Worm (Caenorhabditis elegans): ENCODE data around the gene cct-7.

Gene cct-7

DNA sequence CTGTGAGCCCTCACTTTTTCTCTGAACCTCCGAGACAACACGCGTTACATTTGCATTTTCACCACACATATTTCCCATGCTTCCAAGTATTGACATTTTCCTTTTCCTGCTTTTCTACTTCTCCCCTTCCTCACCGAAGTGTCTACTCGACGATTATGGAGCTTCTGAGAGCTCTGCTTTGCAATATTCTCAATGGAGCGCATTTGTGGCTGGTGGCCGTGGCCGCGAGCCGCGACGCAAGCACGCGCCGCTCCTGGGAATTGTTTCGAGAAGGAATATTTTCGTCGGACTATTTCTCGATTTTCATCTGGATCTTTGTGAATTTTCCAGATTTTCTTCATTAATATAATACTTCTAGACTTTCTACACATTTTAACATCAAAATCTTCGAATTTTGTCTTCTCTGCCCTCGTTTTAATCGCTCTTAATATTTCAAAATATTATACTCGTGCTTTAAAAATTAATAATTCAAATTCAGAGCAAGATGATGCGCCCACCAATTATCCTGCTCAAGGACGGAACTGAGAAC is at the start of gene cct-7, which contains the start of gene T10B5.4:
Gene cct-7 (plus strand): TSS at position 479 of the 529 bp plus-strand sequence.
Gene T10B5.4 (minus strand): TSS at position 40 of the 529 bp plus-strand sequence.
- peak; percentile 61 for TF ChIP-seq pros-1 (tag; optimal IDR thresholded peaks at IDR 0.05)
- TF ChIP-seq dve-1 (tag; optimal IDR thresholded peaks at IDR 0.05) = peak; percentile 58
- peak; percentile 71 for TF ChIP-seq madf-2 (tag; optimal IDR thresholded peaks at IDR 0.05)
- TF ChIP-seq C08G9.2 (tag; optimal IDR thresholded peaks at IDR 0.05) = peak; percentile 78
- no peak for TF ChIP-seq ceh-24 (tag; optimal IDR thresholded peaks at IDR 0.05)
- no peak for TF ChIP-seq pha-4 (tag; optimal IDR thresholded peaks at IDR 0.05)
- no peak for TF ChIP-seq sdc-2 (tag; optimal IDR thresholded peaks at IDR 0.05)
- TF ChIP-seq nhr-232 (tag; optimal IDR thresholded peaks at IDR 0.05) = no peak
- TF ChIP-seq pag-3 (tag; optimal IDR thresholded peaks at IDR 0.05; ENCODE audit: borderline replicate concordance) = peak; percentile 16
- peak; percentile 92 for TF ChIP-seq ets-4 (tag; optimal IDR thresholded peaks at IDR 0.05)
- peak; percentile 24 for TF ChIP-seq ceh-6 (GFP tag; optimal IDR thresholded peaks at IDR 0.05)
- TF ChIP-seq ceh-22 (tag; optimal IDR thresholded peaks at IDR 0.05) = peak; percentile 17
- peak; percentile 92 for TF ChIP-seq nfya-1 (tag; optimal IDR thresholded peaks at IDR 0.05)
- peak; percentile 55 for TF ChIP-seq pqm-1 (tag; optimal IDR thresholded peaks at IDR 0.05)
- no peak for TF ChIP-seq che-1 (tag; optimal IDR thresholded peaks at IDR 0.05)
- no peak for TF ChIP-seq elt-2 (tag; optimal IDR thresholded peaks at IDR 0.05)
- TF ChIP-seq eyg-1 (tag; optimal IDR thresholded peaks at IDR 0.05) = peak; percentile 66
- peak; percentile 80 for TF ChIP-seq rnt-1 (tag; optimal IDR thresholded peaks at IDR 0.05)
- peak; percentile 64 for TF ChIP-seq ceh-19 (GFP tag; optimal IDR thresholded peaks at IDR 0.05)
- peak; percentile 67 for TF ChIP-seq syd-9 (tag; optimal IDR thresholded peaks at IDR 0.05)
- peak; percentile 98 for TF ChIP-seq ceh-31 (tag; optimal IDR thresholded peaks at IDR 0.05)
- TF ChIP-seq ztf-16 (tag; optimal IDR thresholded peaks at IDR 0.05) = no peak
- TF ChIP-seq C38D4.7 (GFP tag; optimal IDR thresholded peaks at IDR 0.05) = no peak
- TF ChIP-seq hlh-13 (GFP tag; optimal IDR thresholded peaks at IDR 0.05) = no peak
- TF ChIP-seq lim-6 (tag; optimal IDR thresholded peaks at IDR 0.05) = peak; percentile 80
- TF ChIP-seq zip-5 (tag; optimal IDR thresholded peaks at IDR 0.05) = peak; percentile 20
- TF ChIP-seq nhr-11 (tag; optimal IDR thresholded peaks at IDR 0.05) = no peak
- TF ChIP-seq ceh-45 (GFP tag; IDR thresholded peaks at IDR 0.05) = no peak
- TF ChIP-seq hlh-8 (tag; optimal IDR thresholded peaks at IDR 0.05) = peak; percentile 57
- peak; percentile 61 for TF ChIP-seq unc-86 (tag; optimal IDR thresholded peaks at IDR 0.05)
- TF ChIP-seq sox-2 (GFP tag; IDR thresholded peaks at IDR 0.05) = no peak
- no peak for TF ChIP-seq hlh-6 (tag; optimal IDR thresholded peaks at IDR 0.05)
- TF ChIP-seq fax-1 (tag; optimal IDR thresholded peaks at IDR 0.05) = peak; percentile 10
- no peak for TF ChIP-seq unc-3 (GFP tag; conservative IDR thresholded peaks at IDR 0.05)
- peak; percentile 54 for TF ChIP-seq unc-3 (tag; optimal IDR thresholded peaks at IDR 0.05)
- no peak for TF ChIP-seq odd-2 (tag; optimal IDR thresholded peaks at IDR 0.05)
- TF ChIP-seq mec-3 (tag; optimal IDR thresholded peaks at IDR 0.05; ENCODE audit: borderline replicate concordance) = no peak
- TF ChIP-seq ceh-18 (tag; optimal IDR thresholded peaks at IDR 0.05) = peak; percentile 87
- peak; percentile 63 for TF ChIP-seq fkh-10 (GFP tag; optimal IDR thresholded peaks at IDR 0.05)
- TF ChIP-seq T23F11.4 (GFP tag; optimal IDR thresholded peaks at IDR 0.05) = no peak
- no peak for TF ChIP-seq elt-4 (tag; optimal IDR thresholded peaks at IDR 0.05)
- peak; percentile 33 for TF ChIP-seq ahr-1 (tag; optimal IDR thresholded peaks at IDR 0.05)
- peak; percentile 26 for TF ChIP-seq pat-9 (tag; optimal IDR thresholded peaks at IDR 0.05)
- peak; percentile 86 for TF ChIP-seq ceh-48 (tag; optimal IDR thresholded peaks at IDR 0.05)
- TF ChIP-seq unc-42 (tag; optimal IDR thresholded peaks at IDR 0.05) = peak; percentile 88
- TF ChIP-seq dmd-4 (tag; optimal IDR thresholded peaks at IDR 0.05; ENCODE audit: borderline replicate concordance) = no peak
- no peak for TF ChIP-seq Y22D7AL.16 (tag; optimal IDR thresholded peaks at IDR 0.05)
- no peak for TF ChIP-seq K09A11.1 (tag; optimal IDR thresholded peaks at IDR 0.05; ENCODE audit: insufficient read depth)
- TF ChIP-seq pax-1 (tag; optimal IDR thresholded peaks at IDR 0.05) = peak; percentile 57
- peak; percentile 70 for TF ChIP-seq ref-2 (tag; optimal IDR thresholded peaks at IDR 0.05)
- TF ChIP-seq ttx-3 (tag; optimal IDR thresholded peaks at IDR 0.05) = no peak
- TF ChIP-seq sox-4 (tag; optimal IDR thresholded peaks at IDR 0.05) = no peak
- no peak for TF ChIP-seq ceh-9 (tag; optimal IDR thresholded peaks at IDR 0.05)
